Worm (Caenorhabditis elegans): ENCODE results near the gene unc-10.

ce11 chrX:7242878-7243277 lies 37.2 kb downstream of the unc-10 start, which contains the start of gene F46H5.7:
- TF ChIP-seq nhr-11 (tag; optimal IDR thresholded peaks at IDR 0.05) = no peak
- TF ChIP-seq ceh-82 (tag; optimal IDR thresholded peaks at IDR 0.05) = no peak
- TF ChIP-seq egl-27 (tag; optimal IDR thresholded peaks at IDR 0.05) = no peak
- no peak for TF ChIP-seq nhr-237 (tag; optimal IDR thresholded peaks at IDR 0.05)
- no peak for TF ChIP-seq skn-1 (tag; optimal IDR thresholded peaks at IDR 0.05)
- no peak for TF ChIP-seq gmeb-1 (tag; optimal IDR thresholded peaks at IDR 0.05)
- no peak for TF ChIP-seq zag-1 (tag; optimal IDR thresholded peaks at IDR 0.05)

Measured in whole organism, L2 larva.